Worm (Caenorhabditis elegans) whole organism, late embryonic: ENCODE data around the gene F37A8.2.

Experiments used
- dmd-4 ChIP-seq: sonication (generic microtip); optimal IDR thresholded peaks from 2 replicates; lab custom pipeline; 2016; ENCODE audit warnings: borderline replicate concordance, missing genetic modification characterization, missing compliant biosample characterization
- elt-2 ChIP-seq: sonication (generic microtip); optimal IDR thresholded peaks from 2 replicates; lab custom pipeline; 2016; ENCODE audit warnings: missing genetic modification reagents, missing genetic modification characterization, missing compliant biosample characterization
- rnt-1 ChIP-seq: sonication (generic microtip); optimal IDR thresholded peaks from 2 replicates; lab custom pipeline; 2016; ENCODE audit warnings: missing genetic modification characterization, missing compliant biosample characterization
- tbx-2 ChIP-seq: sonication (generic microtip); optimal IDR thresholded peaks from 2 replicates; lab custom pipeline; 2016; ENCODE audit warnings: missing genetic modification characterization, missing compliant biosample characterization
- tbx-7 ChIP-seq: sonication (generic microtip); optimal IDR thresholded peaks from 2 replicates; lab custom pipeline; 2016; ENCODE audit warnings: missing genotype, missing genetic modification characterization, missing compliant biosample characterization
- unc-86 ChIP-seq: sonication (generic microtip); optimal IDR thresholded peaks from 2 replicates; lab custom pipeline; 2016; ENCODE audit warnings: missing genetic modification characterization, missing compliant biosample characterization

DNA sequence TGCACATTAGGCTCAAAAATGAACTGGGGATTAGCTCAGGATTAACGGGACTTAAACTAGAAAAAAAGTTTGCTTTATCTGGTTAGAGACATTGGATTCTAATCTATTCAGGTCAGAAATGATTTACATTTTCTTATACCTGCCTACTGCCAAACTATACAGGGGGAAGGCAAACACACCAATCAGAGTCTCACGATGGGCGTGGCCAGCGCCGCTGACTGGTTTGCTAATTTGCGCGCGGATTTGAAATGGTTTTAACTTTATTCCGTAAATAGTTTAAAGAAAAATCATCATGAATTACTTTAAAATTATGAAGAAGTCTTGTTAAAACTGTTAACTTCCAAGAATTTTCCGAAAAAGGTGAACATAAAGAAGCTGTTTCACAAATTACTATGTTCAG lies 33.0 kb downstream of the F37A8.2 start:
- no peak for TF ChIP-seq rnt-1 (tag; lab: Kevin White, UChicago)
- no peak for TF ChIP-seq unc-86
- no peak for TF ChIP-seq elt-2
- TF ChIP-seq dmd-4 (tag; lab: Kevin White, UChicago) = no peak
- no peak for TF ChIP-seq tbx-2 (tag; lab: Kevin White, UChicago)
- no peak for TF ChIP-seq tbx-7 (tag; lab: Kevin White, UChicago)
